Worm (Caenorhabditis elegans): ENCODE measurements around the gene K12H6.5.

DNA sequence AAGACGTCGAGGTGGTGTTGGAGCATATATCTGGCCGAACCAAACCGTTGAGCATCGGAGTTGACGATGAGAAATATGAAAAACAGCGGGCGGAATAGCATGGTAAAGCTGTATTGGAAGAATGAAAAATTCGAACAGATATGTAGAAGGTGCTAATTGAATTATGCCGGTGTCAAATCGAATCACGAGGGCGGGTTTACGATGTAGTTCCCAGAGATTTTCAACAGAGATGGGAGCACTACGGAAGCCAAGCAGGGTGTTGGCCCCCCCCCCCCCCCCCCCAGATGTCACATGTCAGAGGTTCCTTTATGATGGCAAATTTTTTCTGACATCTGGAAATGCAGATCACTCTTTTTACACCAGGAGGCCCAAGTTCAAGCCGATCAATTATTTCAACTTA lies 17.1 kb upstream of the K12H6.5 start, which contains the start of gene Y110A2AL.7:
- no peak for TF ChIP-seq him-1 (tag; optimal IDR thresholded peaks at IDR 0.05)
- no peak for TF ChIP-seq W03F9.2 (tag; optimal IDR thresholded peaks at IDR 0.05)

Data from whole organism, L4/young adult.